Worm (Caenorhabditis elegans) whole organism, young adult: ENCODE results near the gene C49C8.5.

Experiments used
- B0019.2 ChIP-seq: fragments of 200-800 bp; sonication (Bioruptor generic); conservative IDR thresholded peaks from 2 replicates; pipeline ENCODE4 v1.3.6; 2022; ENCODE audit warnings: missing genetic modification reagents, missing genetic modification characterization, missing compliant biosample characterization
- B0336.3 ChIP-seq: fragments of 200-800 bp; sonication (Bioruptor generic); IDR thresholded peaks from 2 replicates; pipeline ENCODE4 v1.3.6; 2022; ENCODE audit warnings: missing genetic modification characterization, missing compliant biosample characterization
- F49E8.2 ChIP-seq: sonication (generic microtip); optimal IDR thresholded peaks from 3 replicates; lab custom pipeline; 2017; ENCODE audit warnings: missing genetic modification characterization, mild to moderate bottlenecking, missing compliant biosample characterization, antibody characterized with exemption, moderate library complexity; ENCODE audit not compliant: insufficient read depth
- K12H6.12 ChIP-seq: fragments of 200-800 bp; sonication (Bioruptor generic); optimal IDR thresholded peaks from 2 replicates; lab custom pipeline; 2018; ENCODE audit warnings: mild to moderate bottlenecking, missing genetic modification characterization, missing compliant biosample characterization
- Y53F4B.3 ChIP-seq: fragments of 200-800 bp; sonication (Bioruptor generic); IDR thresholded peaks from 2 replicates; pipeline ENCODE4 v1.3.6; 2022; ENCODE audit warnings: missing genetic modification reagents, missing genetic modification characterization, missing compliant biosample characterization
- Y53G8AR.9 ChIP-seq: fragments of 200-800 bp; sonication (Bioruptor generic); conservative IDR thresholded peaks from 2 replicates; pipeline ENCODE4 v1.3.6; 2022; ENCODE audit warnings: missing genetic modification reagents, missing genetic modification characterization, missing compliant biosample characterization
- Y56A3A.18 ChIP-seq: fragments of 200-800 bp; sonication (Bioruptor generic); IDR thresholded peaks from 2 replicates; pipeline ENCODE4 v1.3.6; 2022; ENCODE audit warnings: missing genetic modification reagents, missing genetic modification characterization, missing compliant biosample characterization
- Y79H2A.3 ChIP-seq: fragments of 200-800 bp; sonication (Bioruptor generic); conservative IDR thresholded peaks from 2 replicates; pipeline ENCODE4 v1.3.6; 2022; ENCODE audit warnings: missing genetic modification reagents, missing genetic modification characterization, missing compliant biosample characterization
- ama-1 ChIP-seq, 3 experiments: fragments of 150-350 bp in 1 of 3; sonication (generic microtip) in 2 of 3; optimal IDR thresholded peaks; 2 replicates each; lab custom pipeline; 2014 to 2018; ENCODE audit warnings: missing biosample characterization in 2 of 3, missing genetic modification characterization in 2 of 3, missing genetic modification reagents in 2 of 3
- aptf-2 ChIP-seq: fragments of 200-800 bp; sonication (Bioruptor generic); conservative IDR thresholded peaks from 2 replicates; pipeline ENCODE4 v1.3.6; 2022; ENCODE audit warnings: missing genetic modification reagents, missing genetic modification characterization, missing compliant biosample characterization
- athp-1 ChIP-seq: sonication (generic microtip); optimal IDR thresholded peaks from 2 replicates; lab custom pipeline; 2017; ENCODE audit warnings: mild to moderate bottlenecking, missing genetic modification characterization, missing compliant biosample characterization
- attf-3 ChIP-seq: fragments of 200-800 bp; sonication (Bioruptor generic); conservative IDR thresholded peaks from 2 replicates; pipeline ENCODE4 v1.3.6; 2022; ENCODE audit warnings: missing genetic modification reagents, missing genetic modification characterization, missing compliant biosample characterization
- attf-6 ChIP-seq: fragments of 200-800 bp; sonication (Bioruptor generic); IDR thresholded peaks from 2 replicates; pipeline ENCODE4 v1.3.6; 2022; ENCODE audit warnings: missing genetic modification reagents, missing genetic modification characterization, missing compliant biosample characterization
- ccch-3 ChIP-seq: fragments of 200-800 bp; sonication (Bioruptor generic); optimal IDR thresholded peaks from 2 replicates; lab custom pipeline; 2018; ENCODE audit warnings: mild to moderate bottlenecking, missing genetic modification characterization, missing compliant biosample characterization
- ceh-100 ChIP-seq: fragments of 200-800 bp; sonication (Bioruptor generic); IDR thresholded peaks from 2 replicates; pipeline ENCODE4 v1.3.6; 2022; ENCODE audit warnings: missing genetic modification reagents, missing genetic modification characterization, missing compliant biosample characterization
- chd-7 ChIP-seq: sonication (generic microtip); optimal IDR thresholded peaks from 2 replicates; lab custom pipeline; 2016; ENCODE audit warnings: mild to moderate bottlenecking, missing genetic modification characterization, moderate library complexity, missing compliant biosample characterization
- egl-18 ChIP-seq: fragments of 200-800 bp; sonication (Bioruptor generic); IDR thresholded peaks from 2 replicates; pipeline ENCODE4 v1.3.6; 2022; ENCODE audit warnings: missing genetic modification reagents, missing genetic modification characterization, missing compliant biosample characterization
- egrh-3 ChIP-seq: fragments of 200-800 bp; sonication (Bioruptor generic); IDR thresholded peaks from 2 replicates; pipeline ENCODE4 v1.3.6; 2022; ENCODE audit warnings: missing genetic modification reagents, missing genetic modification characterization, missing compliant biosample characterization
- ekl-4 ChIP-seq: fragments of 200-800 bp; sonication (Bioruptor generic); IDR thresholded peaks from 2 replicates; pipeline ENCODE4 v1.3.6; 2022; ENCODE audit warnings: missing genetic modification reagents, missing genetic modification characterization, missing compliant biosample characterization
- him-1 ChIP-seq: sonication (generic microtip); optimal IDR thresholded peaks from 2 replicates; lab custom pipeline; 2016; ENCODE audit warnings: missing genotype, missing genetic modification reagents, missing genetic modification characterization, missing compliant biosample characterization
- hmg-1.2 ChIP-seq: fragments of 200-800 bp; sonication (Bioruptor generic); IDR thresholded peaks from 2 replicates; pipeline ENCODE4 v1.3.6; 2022; ENCODE audit warnings: missing genetic modification reagents, missing genetic modification characterization, missing compliant biosample characterization
- hsf-1 ChIP-seq: fragments of 200-800 bp; sonication (Bioruptor generic); IDR thresholded peaks from 2 replicates; pipeline ENCODE4 v1.3.6; 2022; ENCODE audit warnings: missing genetic modification reagents, missing genetic modification characterization, missing compliant biosample characterization
- let-607 ChIP-seq, 2 experiments: fragments of 200-800 bp in 1 of 2; sonication (Bioruptor generic) in 1 of 2; sonication (generic microtip) in 1 of 2; optimal IDR thresholded peaks; 2 replicates each; lab custom pipeline; 2016 to 2018; ENCODE audit warnings: mild to moderate bottlenecking in 2 of 2, missing compliant biosample characterization in 2 of 2, missing genetic modification characterization in 2 of 2, moderate library complexity in 2 of 2, missing genotype in 1 of 2
- madf-6 ChIP-seq: fragments of 200-800 bp; sonication (Bioruptor generic); IDR thresholded peaks from 2 replicates; pipeline ENCODE4 v1.3.6; 2022; ENCODE audit warnings: missing genetic modification reagents, missing genetic modification characterization, missing compliant biosample characterization
- nhr-90 ChIP-seq: sonication (generic microtip); optimal IDR thresholded peaks from 2 replicates; lab custom pipeline; 2016; ENCODE audit warnings: missing genotype, mild to moderate bottlenecking, missing genetic modification characterization, missing compliant biosample characterization
- pha-4 ChIP-seq: fragments of 150-350 bp; sonication (generic microtip); optimal IDR thresholded peaks from 2 replicates; lab custom pipeline; 2014; ENCODE audit warnings: missing biosample characterization, missing genetic modification reagents, missing genetic modification characterization
- snpc-4 ChIP-seq, 5 experiments: fragments of 150-350 bp in 1 of 5; sonication (generic microtip) in 4 of 5; optimal IDR thresholded peaks; 2 replicates each; lab custom pipeline; 2014 to 2018; ENCODE audit warnings: missing genetic modification characterization in 5 of 5, missing biosample characterization in 3 of 5, antibody characterized with exemption in 2 of 5, mild to moderate bottlenecking in 2 of 5, missing compliant biosample characterization in 2 of 5, missing genotype in 2 of 5, moderate library complexity in 2 of 5, missing genetic modification reagents in 1 of 5
- somi-1 ChIP-seq: fragments of 200-800 bp; sonication (Bioruptor generic); optimal IDR thresholded peaks from 2 replicates; lab custom pipeline; 2018; ENCODE audit warnings: mild to moderate bottlenecking, missing genetic modification characterization, missing compliant biosample characterization
- tlf-1 ChIP-seq: fragments of 200-800 bp; sonication (Bioruptor generic); optimal IDR thresholded peaks from 2 replicates; lab custom pipeline; 2018; ENCODE audit warnings: mild to moderate bottlenecking, missing genetic modification characterization, missing compliant biosample characterization
- unc-62 ChIP-seq: fragments of 150-350 bp; optimal IDR thresholded peaks from 2 replicates; lab custom pipeline; 2014; ENCODE audit warnings: missing biosample characterization, missing genetic modification reagents, missing genetic modification characterization
- xnd-1 ChIP-seq: sonication (generic microtip); optimal IDR thresholded peaks from 2 replicates; lab custom pipeline; 2016; ENCODE audit warnings: missing genotype, missing genetic modification reagents, missing genetic modification characterization, missing compliant biosample characterization
- ztf-18 ChIP-seq: sonication (generic microtip); optimal IDR thresholded peaks from 2 replicates; lab custom pipeline; 2016; ENCODE audit warnings: missing genotype, mild to moderate bottlenecking, missing genetic modification characterization, missing compliant biosample characterization
- ztf-25 ChIP-seq: fragments of 200-800 bp; sonication (Bioruptor generic); IDR thresholded peaks from 2 replicates; pipeline ENCODE4 v1.3.6; 2022; ENCODE audit warnings: missing genetic modification reagents, missing genetic modification characterization, missing compliant biosample characterization

The C49C8.5 gene

DNA sequence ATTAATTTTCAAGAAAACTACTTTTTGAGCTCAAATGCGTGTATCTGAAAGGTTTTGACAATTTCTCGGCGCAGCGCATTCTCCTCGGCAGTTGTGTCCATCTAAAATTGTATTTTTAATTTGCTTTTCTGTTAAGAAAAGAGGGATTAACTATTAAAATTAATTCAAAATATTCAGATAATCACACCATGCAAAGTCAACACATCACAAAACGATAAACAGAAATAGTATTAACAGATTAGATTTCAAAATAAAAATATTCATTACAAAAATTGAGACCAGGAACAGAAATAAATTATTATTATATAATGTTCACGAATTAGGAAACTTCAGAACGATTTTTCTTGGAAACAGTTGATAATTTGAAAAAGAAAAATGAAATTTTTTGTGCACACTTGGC, 33.0 kb upstream of the C49C8.5 start, which contains the start of gene pole-2:
Gene pole-2 (minus strand): TSS at position 101 of the 400 bp plus-strand sequence.
- TF ChIP-seq Y53G8AR.9 (GFP tag; lab: Robert Waterston, UW) (0 out of 2 replicates have a peak, but pooled peaks have one; percentile 40), ama-1 (optimal IDR thresholded peaks at IDR 0.05; lab: Kevin White, UChicago) (no peak), ama-1 (GFP tag; optimal IDR thresholded peaks at IDR 0.05; lab: Kevin White, UChicago) (peak in 1 of 2 experiments; percentile 60), F49E8.2 (tag; lab: Kevin White, UChicago) (peak; percentile 3), hsf-1 (GFP tag; lab: Robert Waterston, UW) (peak; percentile 16; the same call in 1 of the 2 replicates), egrh-3 (GFP tag; lab: Robert Waterston, UW) (no peak), madf-6 (GFP tag; lab: Robert Waterston, UW) (no peak), snpc-4 (GFP tag; optimal IDR thresholded peaks at IDR 0.05; lab: Kevin White, UChicago) (no peak), snpc-4 (tag; optimal IDR thresholded peaks at IDR 0.05; lab: Kevin White, UChicago) (peak in 1 of 4 experiments; percentile 14)

DNA sequence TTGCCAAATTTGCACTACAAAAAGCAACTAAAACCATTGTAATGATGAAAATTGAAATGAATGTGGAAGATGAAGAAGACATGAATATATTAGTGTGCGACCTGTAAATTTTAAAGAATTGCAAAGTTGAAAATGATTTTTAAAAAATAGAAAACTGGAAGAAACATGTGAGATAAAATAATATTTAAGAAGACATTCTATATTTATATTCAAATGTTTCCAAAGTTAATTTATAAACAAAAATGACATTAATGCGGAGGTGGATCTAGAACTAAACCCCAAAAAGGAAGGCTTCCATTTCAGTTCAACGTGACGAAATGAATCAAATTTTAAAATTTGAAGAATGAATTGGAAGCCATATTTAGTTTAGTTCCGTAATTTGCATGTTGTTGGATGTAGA, 25.8 kb upstream of the C49C8.5 start, which contains the start of gene nlp-60:
Gene nlp-60 (minus strand): TSS at position 101 of the 400 bp plus-strand sequence.
- TF ChIP-seq attf-3 = no peak
- no peak for TF ChIP-seq ccch-3 (GFP tag; lab: Kevin White, UChicago)
- TF ChIP-seq Y56A3A.18 (GFP tag; lab: Robert Waterston, UW) = no peak
- TF ChIP-seq ekl-4 (GFP tag; lab: Robert Waterston, UW) = no peak
- no peak for TF ChIP-seq hmg-1.2 (GFP tag; lab: Robert Waterston, UW)

DNA sequence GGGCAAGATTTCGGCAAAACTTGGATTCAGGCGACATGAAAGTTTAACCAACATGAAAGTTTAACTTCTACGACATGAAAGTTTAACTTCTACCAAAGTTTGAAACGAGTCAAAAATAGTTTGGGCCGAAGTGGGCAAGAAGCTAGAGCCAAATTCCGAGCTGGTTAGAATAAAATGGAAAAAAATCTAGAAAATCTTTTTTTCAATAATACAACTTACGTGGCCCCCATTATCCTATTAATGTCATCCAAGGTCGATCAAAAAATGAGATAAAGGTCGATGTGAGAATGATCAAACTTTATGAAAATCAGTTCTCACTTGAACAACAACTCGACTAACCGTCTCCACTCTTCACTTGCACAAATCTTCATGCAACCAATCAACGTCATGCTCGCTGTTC, 23.8 kb upstream of the C49C8.5 start, which contains the start of gene F08B4.8:
Gene F08B4.8 (plus strand): TSS at position 301 of the 400 bp plus-strand sequence.
- no peak for TF ChIP-seq B0336.3
- no peak for TF ChIP-seq ztf-25 (GFP tag; lab: Robert Waterston, UW)
- TF ChIP-seq Y79H2A.3 (GFP tag; lab: Robert Waterston, UW) = no peak
- no peak for TF ChIP-seq unc-62
- TF ChIP-seq him-1 (tag; lab: Kevin White, UChicago) = no peak
- TF ChIP-seq chd-7 (tag; lab: Kevin White, UChicago) = no peak
- no peak for TF ChIP-seq ceh-100
- TF ChIP-seq somi-1 = no peak
- TF ChIP-seq xnd-1 (tag; lab: Kevin White, UChicago) = no peak
- no peak for TF ChIP-seq snpc-4 (GFP tag; optimal IDR thresholded peaks at IDR 0.05; lab: Kevin White, UChicago)
- TF ChIP-seq snpc-4 (tag; optimal IDR thresholded peaks at IDR 0.05; lab: Kevin White, UChicago) = no peak
- TF ChIP-seq egl-18 (GFP tag; lab: Robert Waterston, UW) = no peak
- no peak for TF ChIP-seq B0019.2 (GFP tag; lab: Robert Waterston, UW)
- TF ChIP-seq, all 124 proteins: peak for 0

DNA sequence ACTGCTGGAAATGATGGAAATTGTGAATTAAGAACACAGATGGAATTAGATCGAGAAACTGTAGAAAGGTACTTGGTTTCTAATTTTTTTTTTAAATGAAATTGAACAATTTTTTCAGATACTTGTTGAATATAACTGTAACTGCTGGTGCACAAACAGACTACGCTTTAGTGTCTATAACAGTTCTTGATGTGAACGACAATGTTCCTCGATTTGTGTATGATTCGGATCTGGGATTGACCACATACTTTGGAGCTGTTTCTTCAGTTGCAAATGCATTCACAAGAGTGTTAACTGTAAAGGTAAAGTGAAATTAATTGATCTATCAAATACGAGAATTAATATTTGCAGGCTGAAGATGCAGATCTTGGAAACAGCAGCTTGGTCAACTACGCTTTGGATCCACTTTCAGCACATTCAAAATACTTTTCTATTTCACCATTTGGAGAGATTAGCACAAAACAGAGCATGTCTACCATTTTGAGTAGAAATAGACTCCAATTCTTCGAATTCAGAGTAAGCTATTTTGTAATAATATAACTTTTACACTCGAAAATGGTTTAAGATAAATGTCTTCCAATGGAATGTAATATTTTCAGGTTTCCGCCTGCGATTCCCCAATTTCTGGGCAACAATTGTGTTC, 20.4 kb upstream of the C49C8.5 start:
- TF ChIP-seq ztf-18 = no peak
- TF ChIP-seq pha-4 (tag; lab: Kevin White, UChicago) = no peak
- no peak for TF ChIP-seq let-607 (tag; optimal IDR thresholded peaks at IDR 0.05; lab: Kevin White, UChicago)
- no peak for TF ChIP-seq F49E8.2 (tag; lab: Kevin White, UChicago)
- TF ChIP-seq hsf-1 (GFP tag; lab: Robert Waterston, UW) = no peak
- no peak for TF ChIP-seq madf-6 (GFP tag; lab: Robert Waterston, UW)
- no peak for TF ChIP-seq tlf-1 (GFP tag; lab: Kevin White, UChicago)
- no peak for TF ChIP-seq athp-1 (tag; lab: Kevin White, UChicago)
- no peak for TF ChIP-seq K12H6.12
- no peak for TF ChIP-seq somi-1
- TF ChIP-seq Y53F4B.3 = no peak
- no peak for TF ChIP-seq attf-6 (GFP tag; lab: Robert Waterston, UW)
- no peak for TF ChIP-seq aptf-2 (GFP tag; lab: Robert Waterston, UW)
- no peak for TF ChIP-seq nhr-90
